Fruit fly (Drosophila melanogaster): ENCODE data around the gene Ass.

Gene Ass

dm6 chr3R:6657278-6658246 lies 13.3 kb upstream of the Ass start, which contains the start of the genes CG1307 and twr (continued):
- TF ChIP-seq Gug (GFP tag; IDR thresholded peaks at IDR 0.05) (no peak), CG10669 (GFP tag; optimal IDR thresholded peaks at IDR 0.05) (no peak), Eip78C (GFP tag) (no peak), CG6163 (GFP tag; IDR thresholded peaks at IDR 0.05) (no peak), Hr39 (GFP tag; optimal IDR thresholded peaks at IDR 0.05) (no peak)

dm6 chr3R:6646740-6647139 lies 2.5 kb upstream of the Ass start, which contains the start of gene Taf1:
TSS of gene Taf1 (plus strand) at chr3R:6646889.
- no peak for TF ChIP-seq CG7368 (GFP tag; optimal IDR thresholded peaks at IDR 0.05)
- no peak for TF ChIP-seq Sox102F (GFP tag; optimal IDR thresholded peaks at IDR 0.05)

dm6 chr3R:6640932-6641331 lies 3.3 kb downstream of the Ass start, which contains the start of gene CG31286:
TSS of gene CG31286 (plus strand) at chr3R:6641232.
- TF ChIP-seq CG11902 (GFP tag; optimal IDR thresholded peaks at IDR 0.05), result no peak
- no peak for TF ChIP-seq Hr39 (GFP tag; optimal IDR thresholded peaks at IDR 0.05)
- no peak for TF ChIP-seq OdsH (GFP tag; optimal IDR thresholded peaks at IDR 0.05)
- no peak for TF ChIP-seq achi (GFP tag; optimal IDR thresholded peaks at IDR 0.05)
- no peak for TF ChIP-seq CG10669 (GFP tag; optimal IDR thresholded peaks at IDR 0.05)
- no peak for TF ChIP-seq CG3032 (tag; optimal IDR thresholded peaks at IDR 0.05)
- no peak for TF ChIP-seq Ets21C (GFP tag; optimal IDR thresholded peaks at IDR 0.05)

DNA sequence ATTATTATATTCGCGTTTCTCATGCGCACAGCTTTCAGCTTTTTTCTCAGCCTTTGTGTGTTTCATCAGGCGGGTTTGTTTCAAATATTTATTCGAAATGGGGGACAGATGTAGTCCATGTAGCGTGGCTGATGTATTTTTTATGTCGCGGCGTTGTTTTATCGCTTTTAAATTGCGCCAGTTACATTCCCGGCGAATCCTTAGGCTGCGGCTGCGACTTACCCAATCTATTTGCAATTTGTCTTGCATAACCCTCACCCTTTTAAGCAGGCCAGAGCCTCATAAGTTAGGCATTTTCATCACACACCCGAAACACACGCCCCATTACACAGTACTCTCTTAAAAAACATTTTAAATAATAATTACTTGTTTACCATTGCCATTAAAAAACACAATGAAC lies 14.4 kb downstream of the Ass start, which contains the start of gene sunz:
sunz (plus strand) TSS at position 301 of the 400 bp plus-strand sequence.
- no peak for TF ChIP-seq Smox (GFP tag; optimal IDR thresholded peaks at IDR 0.05)
- no peak for TF ChIP-seq CG6792 (GFP tag; optimal IDR thresholded peaks at IDR 0.05)
- no peak for TF ChIP-seq CG10669 (GFP tag; optimal IDR thresholded peaks at IDR 0.05)
- no peak for TF ChIP-seq spab (GFP tag; optimal IDR thresholded peaks at IDR 0.05)

dm6 chr3R:6629221-6629620 lies 15.0 kb downstream of the Ass start, which contains the start of gene CG15177:
TSS of gene CG15177 (minus strand) at chr3R:6629321.
- TF ChIP-seq fd85E (GFP tag; optimal IDR thresholded peaks at IDR 0.05) (no peak), esn (GFP tag; optimal IDR thresholded peaks at IDR 0.05) (no peak), CG8632 (GFP tag; optimal IDR thresholded peaks at IDR 0.05) (no peak), svp (GFP tag) (no peak), Sox102F (GFP tag; optimal IDR thresholded peaks at IDR 0.05) (no peak), achi (GFP tag; optimal IDR thresholded peaks at IDR 0.05) (no peak), Lpt (GFP tag; optimal IDR thresholded peaks at IDR 0.05) (no peak), CG9139 (GFP tag; optimal IDR thresholded peaks at IDR 0.05) (no peak)

dm6 chr3R:6627800-6628199 lies 16.4 kb downstream of the Ass start, which contains the start of gene sowi:
TSS of gene sowi (minus strand) at chr3R:6627900.
- TF ChIP-seq CG34406 (GFP tag; optimal IDR thresholded peaks at IDR 0.05) (no peak), CG16779 (tag; optimal IDR thresholded peaks at IDR 0.05) (no peak), Ets21C (GFP tag; optimal IDR thresholded peaks at IDR 0.05) (no peak), Eip78C (GFP tag) (no peak), esn (GFP tag; optimal IDR thresholded peaks at IDR 0.05) (no peak)

DNA sequence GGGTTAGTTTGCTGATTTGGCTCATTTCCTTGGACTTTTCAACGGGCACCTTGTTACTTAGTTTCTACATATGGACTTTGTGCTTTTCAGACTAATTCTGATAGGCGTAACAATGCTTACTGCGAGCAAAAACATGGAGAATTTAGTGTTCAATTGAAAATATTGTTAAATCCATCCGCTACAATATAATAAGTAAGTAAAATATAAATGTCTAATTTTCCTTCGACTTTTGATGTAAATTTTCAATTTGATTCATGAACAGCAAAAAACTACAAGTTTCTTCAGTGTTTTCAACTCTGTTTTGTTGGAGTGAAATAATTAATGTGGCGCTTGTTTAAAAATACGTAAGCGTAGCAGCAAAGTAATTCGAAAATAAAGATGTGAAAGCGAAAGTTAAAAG lies 35.4 kb downstream of the Ass start, which contains the start of gene glob2:
glob2 (minus strand) TSS at position 101 of the 400 bp plus-strand sequence.
- no peak for TF ChIP-seq acj6 (GFP tag; optimal IDR thresholded peaks at IDR 0.05)

- no peak for TF ChIP-seq Smox (GFP tag; optimal IDR thresholded peaks at IDR 0.05)
These were observed 39.1 kb downstream of the Ass start for dm6 chr3R:6605142-6605541.
